Worm (Caenorhabditis elegans) whole organism, midembryonic: ENCODE measurements around the gene str-196.

Source experiments
- med-1 ChIP-seq: sonication (generic microtip); optimal IDR thresholded peaks from 2 replicates; lab custom pipeline; 2017; ENCODE audit warnings: missing genetic modification characterization, mild to moderate bottlenecking, missing compliant biosample characterization, antibody characterized with exemption, missing genetic modification reagents; ENCODE audit not compliant: insufficient read depth
- ztf-23 ChIP-seq: fragments of 200-800 bp; sonication (Bioruptor generic); IDR thresholded peaks from 2 replicates; pipeline ENCODE4 v1.3.6; 2022; ENCODE audit warnings: missing genetic modification reagents, missing genetic modification characterization, missing compliant biosample characterization

DNA sequence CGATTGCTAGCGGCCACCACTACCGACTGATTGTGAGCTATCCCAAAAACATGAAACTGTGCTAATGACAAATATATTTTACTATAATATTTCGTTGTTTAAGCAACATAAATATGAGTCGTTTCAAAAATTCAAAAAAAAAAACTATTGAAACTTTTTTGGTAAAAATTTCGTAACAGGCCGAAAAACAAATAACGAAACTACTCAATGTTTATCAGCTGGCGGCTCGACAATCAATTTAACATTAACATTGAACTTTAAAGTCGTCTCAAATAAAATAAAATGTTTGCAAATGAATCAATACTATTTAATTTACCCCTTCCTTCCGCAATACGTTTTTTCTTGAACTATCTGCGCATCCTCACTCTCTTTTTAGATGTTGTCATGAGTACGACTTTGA, 33.7 kb upstream of the str-196 start:
- TF ChIP-seq med-1 (no peak), ztf-23 (GFP tag; lab: Robert Waterston, UW) (no peak)
